Worm (Caenorhabditis elegans) whole organism, early embryonic: Measurements from ENCODE around the gene E01G4.3.

Source experiments
- B0310.2 ChIP-seq: sonication (generic microtip); optimal IDR thresholded peaks from 2 replicates; lab custom pipeline; 2016; ENCODE audit warnings: mild to moderate bottlenecking, missing genetic modification characterization, missing compliant biosample characterization
- F13C5.2 ChIP-seq: sonication (generic microtip); optimal IDR thresholded peaks from 2 replicates; lab custom pipeline; 2017; ENCODE audit warnings: mild to moderate bottlenecking, missing genetic modification characterization, inconsistent platforms, missing compliant biosample characterization
- aly-1 ChIP-seq: sonication (generic microtip); optimal IDR thresholded peaks from 2 replicates; lab custom pipeline; 2016; ENCODE audit warnings: missing genetic modification characterization, missing compliant biosample characterization
- ama-1 ChIP-seq: fragments of 150-350 bp; optimal IDR thresholded peaks from 2 replicates; lab custom pipeline; 2014
- hnd-1 ChIP-seq: sonication (generic microtip); optimal IDR thresholded peaks from 2 replicates; lab custom pipeline; 2016; ENCODE audit warnings: missing genetic modification characterization, missing compliant biosample characterization
- scrt-1 ChIP-seq: fragments of 200-800 bp; sonication (Bioruptor generic); IDR thresholded peaks from 2 replicates; pipeline ENCODE4 v1.3.6; 2022; ENCODE audit warnings: missing genetic modification characterization, missing compliant biosample characterization
- sea-1 ChIP-seq: fragments of 200-800 bp; sonication (Bioruptor generic); conservative IDR thresholded peaks from 2 replicates; pipeline ENCODE4 v1.3.6; 2022; ENCODE audit warnings: missing genetic modification characterization, missing compliant biosample characterization
- tbx-11 ChIP-seq: fragments of 200-800 bp; sonication (Bioruptor generic); IDR thresholded peaks from 2 replicates; pipeline ENCODE4 v1.3.6; 2022; ENCODE audit warnings: missing genetic modification characterization, missing compliant biosample characterization

- TF ChIP-seq ama-1 (no peak), sea-1 (no peak), aly-1 (tag; lab: Kevin White, UChicago) (no peak), scrt-1 (GFP tag; lab: Robert Waterston, UW) (no peak), hnd-1 (no peak), B0310.2 (no peak), tbx-11 (no peak), F13C5.2 (tag; lab: Kevin White, UChicago) (no peak)
Measured at ce11 chrII:13491254-13491889, 22.0 kb upstream of the E01G4.3 start, which contains the start of gene alh-7.
